Worm (Caenorhabditis elegans): Measurements from ENCODE around the gene K12H6.5.

The K12H6.5 gene

ce11 chrII:2826073-2826472 lies at the start of gene K12H6.5:
Gene K12H6.5 (minus strand): TSS chrII:2826173.
- TF ChIP-seq him-1 (tag; optimal IDR thresholded peaks at IDR 0.05) (no peak), dao-5 (tag; optimal IDR thresholded peaks at IDR 0.05) (no peak), W03F9.2 (tag; optimal IDR thresholded peaks at IDR 0.05) (no peak)

ce11 chrII:2874801-2875200 lies 48.8 kb upstream of the K12H6.5 start, which contains the start of gene Y110A2AL.1:
Gene Y110A2AL.1 (plus strand): TSS chrII:2875101.
- TF ChIP-seq him-1 (tag; optimal IDR thresholded peaks at IDR 0.05) (no peak), W03F9.2 (tag; optimal IDR thresholded peaks at IDR 0.05) (no peak), dao-5 (tag; optimal IDR thresholded peaks at IDR 0.05) (no peak)

- TF ChIP-seq dao-5 (tag; optimal IDR thresholded peaks at IDR 0.05) (no peak), W03F9.2 (tag; optimal IDR thresholded peaks at IDR 0.05) (no peak), him-1 (tag; optimal IDR thresholded peaks at IDR 0.05) (no peak)
Observed at ce11 chrII:2871816-2872215, 45.8 kb upstream of the K12H6.5 start, which contains the start of gene Y110A2AL.10. Gene Y110A2AL.10 (minus strand): TSS chrII:2871916.

ce11 chrII:2867701-2868100 lies 41.7 kb upstream of the K12H6.5 start, which contains the start of gene Y110A2AL.2:
Gene Y110A2AL.2 (plus strand): TSS chrII:2868001.
- TF ChIP-seq him-1 (tag; optimal IDR thresholded peaks at IDR 0.05) = no peak
- no peak for TF ChIP-seq dao-5 (tag; optimal IDR thresholded peaks at IDR 0.05)
- no peak for TF ChIP-seq W03F9.2 (tag; optimal IDR thresholded peaks at IDR 0.05)

- no peak for TF ChIP-seq dao-5 (tag; optimal IDR thresholded peaks at IDR 0.05)
- no peak for TF ChIP-seq W03F9.2 (tag; optimal IDR thresholded peaks at IDR 0.05)
- TF ChIP-seq him-1 (tag; optimal IDR thresholded peaks at IDR 0.05) = no peak
Observed at ce11 chrII:2866541-2867124, 40.7 kb upstream of the K12H6.5 start, which contains the start of the genes Y110A2AL.9 and Y110A2AL.3. Gene Y110A2AL.9 (minus strand): TSS chrII:2866641. Gene Y110A2AL.3 (plus strand): TSS chrII:2867074.

ce11 chrII:2865355-2865754 lies 39.4 kb upstream of the K12H6.5 start:
- no peak for TF ChIP-seq W03F9.2 (tag; optimal IDR thresholded peaks at IDR 0.05)
- TF ChIP-seq him-1 (tag; optimal IDR thresholded peaks at IDR 0.05) = no peak
- no peak for TF ChIP-seq dao-5 (tag; optimal IDR thresholded peaks at IDR 0.05)

- TF ChIP-seq him-1 (tag; optimal IDR thresholded peaks at IDR 0.05) = no peak
- TF ChIP-seq W03F9.2 (tag; optimal IDR thresholded peaks at IDR 0.05) = no peak
- no peak for TF ChIP-seq dao-5 (tag; optimal IDR thresholded peaks at IDR 0.05)
Observed at ce11 chrII:2864229-2864628, 38.3 kb upstream of the K12H6.5 start, which contains the start of gene Y110A2AL.5. Gene Y110A2AL.5 (plus strand): TSS chrII:2864529.

- TF ChIP-seq W03F9.2 (tag; optimal IDR thresholded peaks at IDR 0.05) (no peak), him-1 (tag; optimal IDR thresholded peaks at IDR 0.05) (no peak), dao-5 (tag; optimal IDR thresholded peaks at IDR 0.05) (no peak)
Observed at ce11 chrII:2862557-2863035, 36.6 kb upstream of the K12H6.5 start.

- TF ChIP-seq W03F9.2 (tag; optimal IDR thresholded peaks at IDR 0.05) = no peak
- TF ChIP-seq dao-5 (tag; optimal IDR thresholded peaks at IDR 0.05) = peak; percentile 6
Observed at ce11 chrII:2861385-2862099, 35.6 kb upstream of the K12H6.5 start.

- peak; percentile 26 for TF ChIP-seq dao-5 (tag; optimal IDR thresholded peaks at IDR 0.05)
- no peak for TF ChIP-seq him-1 (tag; optimal IDR thresholded peaks at IDR 0.05)
- TF ChIP-seq W03F9.2 (tag; optimal IDR thresholded peaks at IDR 0.05) = no peak
Observed at ce11 chrII:2859873-2860821, 34.2 kb upstream of the K12H6.5 start.

ce11 chrII:2859315-2859714 lies 33.3 kb upstream of the K12H6.5 start:
- TF ChIP-seq him-1 (tag; optimal IDR thresholded peaks at IDR 0.05) = no peak
- TF ChIP-seq W03F9.2 (tag; optimal IDR thresholded peaks at IDR 0.05) = no peak
- TF ChIP-seq dao-5 (tag; optimal IDR thresholded peaks at IDR 0.05) = no peak

- no peak for TF ChIP-seq dao-5 (tag; optimal IDR thresholded peaks at IDR 0.05)
- TF ChIP-seq him-1 (tag; optimal IDR thresholded peaks at IDR 0.05) = no peak
- TF ChIP-seq W03F9.2 (tag; optimal IDR thresholded peaks at IDR 0.05) = no peak
Observed at ce11 chrII:2858851-2859250, 32.9 kb upstream of the K12H6.5 start.

ce11 chrII:2857559-2857958 lies 31.6 kb upstream of the K12H6.5 start:
- no peak for TF ChIP-seq him-1 (tag; optimal IDR thresholded peaks at IDR 0.05)
- TF ChIP-seq dao-5 (tag; optimal IDR thresholded peaks at IDR 0.05) = no peak
- TF ChIP-seq W03F9.2 (tag; optimal IDR thresholded peaks at IDR 0.05) = no peak

Data from whole organism, L4/young adult.